Fruit fly (Drosophila melanogaster): ENCODE data around the gene Lsd-2.

The Lsd-2 gene

DNA sequence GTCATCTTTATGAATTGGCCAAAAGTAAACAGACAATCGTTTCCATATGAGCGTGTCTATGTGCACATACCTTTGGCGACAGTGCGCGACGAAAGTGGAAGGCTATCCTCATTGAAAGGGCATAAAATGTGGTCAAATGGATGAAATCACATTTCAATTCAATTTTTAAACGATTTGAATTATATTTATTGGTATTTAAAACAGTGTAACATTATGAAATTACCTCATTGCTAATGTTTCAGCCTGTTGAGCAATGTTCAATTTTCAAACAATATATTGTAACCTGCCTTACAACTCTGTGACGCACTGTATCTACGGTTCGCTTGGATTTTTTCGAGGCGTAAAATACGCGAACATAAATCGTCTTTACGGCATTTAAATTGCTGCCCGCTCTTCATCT is 44.1 kb upstream of the Lsd-2 start (continued):
- TF ChIP-seq CG10209 (GFP tag; optimal IDR thresholded peaks at IDR 0.05) (peak; percentile 21), CG11696 (GFP tag; IDR thresholded peaks at IDR 0.05) (no peak), CG12104 (GFP tag; optimal IDR thresholded peaks at IDR 0.05) (no peak), CG6683 (GFP tag; optimal IDR thresholded peaks at IDR 0.05) (no peak), Fer1 (GFP tag; optimal IDR thresholded peaks at IDR 0.05) (peak; percentile 35), CG17612 (GFP tag; IDR thresholded peaks at IDR 0.05) (no peak), CG16813 (GFP tag; IDR thresholded peaks at IDR 0.05; ENCODE audit: partially characterized antibody) (no peak), CG8478 (optimal IDR thresholded peaks at IDR 0.05) (no peak), knrl (GFP tag; IDR thresholded peaks at IDR 0.05; ENCODE audit: partially characterized antibody) (no peak), danr (GFP tag; IDR thresholded peaks at IDR 0.05) (no peak), ewg (GFP tag; optimal IDR thresholded peaks at IDR 0.05) (no peak), HmgD (GFP tag; optimal IDR thresholded peaks at IDR 0.05) (no peak), al (GFP tag; IDR thresholded peaks at IDR 0.05) (peak; percentile 70), CG1024 (GFP tag; IDR thresholded peaks at IDR 0.05) (no peak), fd102C (GFP tag; optimal IDR thresholded peaks at IDR 0.05) (no peak), gro (GFP tag; optimal IDR thresholded peaks at IDR 0.05) (peak; percentile 4), CG7786 (GFP tag; optimal IDR thresholded peaks at IDR 0.05) (peak; percentile 28), CoRest (tag; optimal IDR thresholded peaks at IDR 0.05) (peak; percentile 59), Vsx1 (GFP tag; optimal IDR thresholded peaks at IDR 0.05) (no peak), Nf-YC (tag; optimal IDR thresholded peaks at IDR 0.05) (no peak), Ets65A (GFP tag) (no peak), dan (GFP tag; IDR thresholded peaks at IDR 0.05) (no peak), CG12659 (GFP tag; optimal IDR thresholded peaks at IDR 0.05) (peak; percentile 39), CG8388 (GFP tag; optimal IDR thresholded peaks at IDR 0.05) (no peak), CG42726 (GFP tag; IDR thresholded peaks at IDR 0.05; ENCODE audit: partially characterized antibody) (no peak), CG11247 (GFP tag; IDR thresholded peaks at IDR 0.05) (peak; percentile 45; the same call in 1 of the 2 replicates), CG17912 (GFP tag; optimal IDR thresholded peaks at IDR 0.05) (no peak), HLH54F (GFP tag; optimal IDR thresholded peaks at IDR 0.05) (peak; percentile 34), fd64A (GFP tag; optimal IDR thresholded peaks at IDR 0.05) (no peak), nom (GFP tag; optimal IDR thresholded peaks at IDR 0.05) (no peak), lmd (GFP tag; IDR thresholded peaks at IDR 0.05) (peak; percentile 61), CG7556 (GFP tag; optimal IDR thresholded peaks at IDR 0.05) (peak; percentile 22), CG12299 (tag; optimal IDR thresholded peaks at IDR 0.05) (no peak), CG1529 (GFP tag; optimal IDR thresholded peaks at IDR 0.05) (no peak), cwo (GFP tag; optimal IDR thresholded peaks at IDR 0.05) (peak; percentile 25), amos (GFP tag; IDR thresholded peaks at IDR 0.05; ENCODE audit: partially characterized antibody) (no peak), CG16779 (GFP tag; IDR thresholded peaks at IDR 0.05) (no peak), twi (tag; optimal IDR thresholded peaks at IDR 0.05) (no peak), dmrt11E (tag; optimal IDR thresholded peaks at IDR 0.05) (no peak), gsb-n (tag; optimal IDR thresholded peaks at IDR 0.05) (no peak), CG3065 (GFP tag; optimal IDR thresholded peaks at IDR 0.05) (no peak), Atf-2 (GFP tag; optimal IDR thresholded peaks at IDR 0.05) (no peak), sim (GFP tag; IDR thresholded peaks at IDR 0.05) (no peak), z (GFP tag; IDR thresholded peaks at IDR 0.05) (no peak), slou (GFP tag; optimal IDR thresholded peaks at IDR 0.05) (no peak), Jarid2 (GFP tag; optimal IDR thresholded peaks at IDR 0.05) (no peak), CG9876 (GFP tag; optimal IDR thresholded peaks at IDR 0.05) (no peak), Sin3A (optimal IDR thresholded peaks at IDR 0.05) (no peak), CG3726 (GFP tag; IDR thresholded peaks at IDR 0.05) (no peak), CG6765 (GFP tag; optimal IDR thresholded peaks at IDR 0.05) (no peak), tio (GFP tag; optimal IDR thresholded peaks at IDR 0.05) (peak; percentile 35), Myb (GFP tag; optimal IDR thresholded peaks at IDR 0.05) (no peak), peb (GFP tag; IDR thresholded peaks at IDR 0.05) (no peak)
